Fruit fly (Drosophila melanogaster) whole organism, embryonic: ENCODE results near the gene CG18233.

Experiments
- B-H1 ChIP-seq: fragments of 200-800 bp; sonication (Bioruptor generic); IDR thresholded peaks from 3 replicates; pipeline ENCODE4 v1.3.6; 2022; ENCODE audit warnings: missing biosample characterization, missing genetic modification characterization
- CG11247 ChIP-seq: fragments of 200-800 bp; sonication (Bioruptor generic); IDR thresholded peaks from 2 replicates; pipeline ENCODE4 v1.3.6; 2022; ENCODE audit warnings: missing biosample characterization, missing genetic modification characterization
- CG12659 ChIP-seq: fragments of 200-800 bp; sonication (Bioruptor generic); optimal IDR thresholded peaks from 3 replicates; lab custom pipeline; 2017; ENCODE audit warnings: mild to moderate bottlenecking, missing biosample characterization, missing genetic modification reagents, missing genetic modification characterization
- CG12744 ChIP-seq: fragments of 200-800 bp; sonication (Bioruptor generic); optimal IDR thresholded peaks from 2 replicates; lab custom pipeline; 2016; ENCODE audit warnings: missing biosample characterization, missing genetic modification characterization
- CG13624 ChIP-seq: fragments of 200-800 bp; sonication (Bioruptor generic); optimal IDR thresholded peaks from 2 replicates; lab custom pipeline; 2016; ENCODE audit warnings: missing biosample characterization, missing genetic modification characterization
- CG13775 ChIP-seq: fragments of 200-800 bp; sonication (Bioruptor generic); optimal IDR thresholded peaks from 3 replicates; lab custom pipeline; 2017; ENCODE audit warnings: missing biosample characterization, mild to moderate bottlenecking, missing genetic modification characterization
- CG14014 ChIP-seq: fragments of 200-800 bp; sonication (Bioruptor generic); IDR thresholded peaks from 2 replicates; pipeline ENCODE4 v1.3.6; 2022; ENCODE audit warnings: missing biosample characterization, missing genetic modification characterization
- CG14050 ChIP-seq: fragments of 200-800 bp; sonication (Bioruptor generic); IDR thresholded peaks from 3 replicates; pipeline ENCODE4 v1.3.6; 2022; ENCODE audit warnings: missing biosample characterization, missing genetic modification characterization
- CG1832 ChIP-seq: fragments of 200-800 bp; sonication (Bioruptor generic); optimal IDR thresholded peaks from 2 replicates; lab custom pipeline; 2017; ENCODE audit warnings: missing biosample characterization, mild to moderate bottlenecking, missing genetic modification characterization, inconsistent platforms
- CG2889 ChIP-seq: fragments of 200-800 bp; sonication (Bioruptor generic); IDR thresholded peaks from 3 replicates; pipeline ENCODE4 v1.3.6; 2022; ENCODE audit warnings: missing biosample characterization, missing genetic modification characterization
- CG34376 ChIP-seq: fragments of 200-800 bp; sonication (Bioruptor generic); optimal IDR thresholded peaks from 2 replicates; lab custom pipeline; 2018; ENCODE audit warnings: missing biosample characterization, mild to moderate bottlenecking, missing genetic modification characterization
- CG5953 ChIP-seq: fragments of 200-800 bp; sonication (Bioruptor generic); IDR thresholded peaks from 2 replicates; pipeline ENCODE4 v1.3.6; 2022; ENCODE audit warnings: missing biosample characterization, missing genetic modification characterization
- CG7556 ChIP-seq: fragments of 200-800 bp; sonication (Bioruptor generic); optimal IDR thresholded peaks from 2 replicates; lab custom pipeline; 2017; ENCODE audit warnings: missing biosample characterization, mild to moderate bottlenecking, missing genetic modification characterization
- CG8089 ChIP-seq: fragments of 200-800 bp; sonication (Bioruptor generic); optimal IDR thresholded peaks from 3 replicates; lab custom pipeline; 2016; ENCODE audit warnings: missing biosample characterization, missing genetic modification characterization
- CG8359 ChIP-seq: fragments of 200-800 bp; sonication (Bioruptor generic); optimal IDR thresholded peaks from 2 replicates; lab custom pipeline; 2017; ENCODE audit warnings: missing biosample characterization, mild to moderate bottlenecking, missing genetic modification characterization, borderline replicate concordance
- CG9876 ChIP-seq: fragments of 200-800 bp; sonication (Bioruptor generic); optimal IDR thresholded peaks from 2 replicates; lab custom pipeline; 2016; ENCODE audit warnings: missing biosample characterization, missing genetic modification characterization
- D19A ChIP-seq: fragments of 200-800 bp; optimal IDR thresholded peaks from 3 replicates; lab custom pipeline; 2019; ENCODE audit warnings: missing biosample characterization, mild to moderate bottlenecking, missing genetic modification characterization, moderate library complexity
- Deaf1 ChIP-seq: fragments of 200-800 bp; optimal IDR thresholded peaks from 3 replicates; lab custom pipeline; 2019; ENCODE audit warnings: missing biosample characterization, mild to moderate bottlenecking, missing genetic modification characterization, moderate library complexity
- Dll ChIP-seq: fragments of 200-800 bp; sonication (Bioruptor generic); IDR thresholded peaks from 4 replicates; pipeline ENCODE4 v1.3.6; 2022; ENCODE audit warnings: missing biosample characterization, missing genetic modification characterization; ENCODE audit not compliant: partially characterized antibody
- Dp ChIP-seq: fragments of 200-800 bp; sonication (Bioruptor generic); optimal IDR thresholded peaks from 2 replicates; lab custom pipeline; 2018; ENCODE audit warnings: missing biosample characterization, mild to moderate bottlenecking, missing genetic modification characterization, moderate library complexity
- ERR ChIP-seq: fragments of 200-800 bp; sonication (Bioruptor generic); optimal IDR thresholded peaks from 2 replicates; lab custom pipeline; 2016; ENCODE audit warnings: missing biosample characterization, missing genetic modification characterization
- Eip74EF ChIP-seq, 2 experiments: fragments of 200-800 bp in 1 of 2; fragments of >200 bp in 1 of 2; sonication (Bioruptor generic) in 1 of 2; optimal IDR thresholded peaks; 2 replicates each; lab custom pipeline; 2017 to 2019; ENCODE audit warnings: missing biosample characterization in 2 of 2, missing genetic modification characterization in 2 of 2, mild to moderate bottlenecking in 1 of 2, moderate library complexity in 1 of 2
- Fer1 ChIP-seq: fragments of 200-800 bp; sonication (Bioruptor generic); optimal IDR thresholded peaks from 2 replicates; lab custom pipeline; 2017; ENCODE audit warnings: missing biosample characterization, mild to moderate bottlenecking, missing genetic modification characterization
- H15 ChIP-seq: fragments of 200-800 bp; sonication (Bioruptor generic); IDR thresholded peaks from 3 replicates; pipeline ENCODE4 v1.3.6; 2022; ENCODE audit warnings: missing biosample characterization, missing genetic modification characterization
- Hmx ChIP-seq: fragments of 200-800 bp; sonication (Bioruptor generic); optimal IDR thresholded peaks from 2 replicates; lab custom pipeline; 2016; ENCODE audit warnings: missing biosample characterization, missing genetic modification characterization
- Max ChIP-seq: fragments of 200-800 bp; sonication (Bioruptor generic); optimal IDR thresholded peaks from 2 replicates; lab custom pipeline; 2016; ENCODE audit warnings: missing biosample characterization, mild to moderate bottlenecking, missing genetic modification characterization
- Meics ChIP-seq: fragments of 200-800 bp; sonication (Bioruptor generic); optimal IDR thresholded peaks from 2 replicates; lab custom pipeline; 2017; ENCODE audit warnings: missing biosample characterization, mild to moderate bottlenecking, missing genetic modification characterization
- Rx ChIP-seq: fragments of 200-800 bp; sonication (Bioruptor generic); IDR thresholded peaks from 2 replicates; pipeline ENCODE4 v1.3.6; 2022; ENCODE audit warnings: missing biosample characterization, missing genetic modification characterization
- Taf1 ChIP-seq: fragments of 200-800 bp; sonication (Bioruptor generic); IDR thresholded peaks from 2 replicates; pipeline ENCODE4 v1.3.6; 2022; ENCODE audit warnings: missing biosample characterization, missing genetic modification characterization
- abd-A ChIP-seq: fragments of 200-800 bp; sonication (Bioruptor generic); optimal IDR thresholded peaks from 3 replicates; lab custom pipeline; 2019; ENCODE audit warnings: missing biosample characterization, mild to moderate bottlenecking, missing genetic modification characterization, moderate library complexity
- dpn ChIP-seq, 2 experiments: fragments of 200-800 bp; sonication (Bioruptor generic); optimal IDR thresholded peaks; 3 replicates each; lab custom pipeline; 2016; ENCODE audit warnings: missing biosample characterization in 2 of 2, missing genetic modification characterization in 2 of 2
- fd96Cb ChIP-seq: fragments of 200-800 bp; sonication (Bioruptor generic); optimal IDR thresholded peaks from 2 replicates; lab custom pipeline; 2018; ENCODE audit warnings: missing biosample characterization, mild to moderate bottlenecking, missing genetic modification characterization, moderate library complexity
- fu2 ChIP-seq: fragments of 200-800 bp; sonication (Bioruptor generic); optimal IDR thresholded peaks from 2 replicates; lab custom pipeline; 2016; ENCODE audit warnings: missing biosample characterization, missing genetic modification characterization
- gt ChIP-seq: fragments of 200-800 bp; sonication (Bioruptor generic); IDR thresholded peaks from 2 replicates; pipeline ENCODE4 v1.3.6; 2022; ENCODE audit warnings: missing biosample characterization, missing genetic modification characterization
- her ChIP-seq: fragments of 200-800 bp; sonication (Bioruptor generic); optimal IDR thresholded peaks from 2 replicates; lab custom pipeline; 2016; ENCODE audit warnings: missing biosample characterization, missing genetic modification characterization
- lab ChIP-seq: fragments of 200-800 bp; sonication (Bioruptor generic); optimal IDR thresholded peaks from 3 replicates; lab custom pipeline; 2017; ENCODE audit warnings: missing biosample characterization, missing genetic modification characterization, mild to moderate bottlenecking, moderate library complexity, missing genetic modification reagents
- luna ChIP-seq: fragments of 200-800 bp; sonication (Bioruptor generic); optimal IDR thresholded peaks from 2 replicates; lab custom pipeline; 2016; ENCODE audit warnings: missing biosample characterization, missing genetic modification characterization
- odd ChIP-seq: fragments of 200-800 bp; sonication (Bioruptor generic); optimal IDR thresholded peaks from 2 replicates; lab custom pipeline; 2017; ENCODE audit warnings: missing biosample characterization, mild to moderate bottlenecking, missing genetic modification characterization
- p53 ChIP-seq: fragments of 200-800 bp; sonication (Bioruptor generic); optimal IDR thresholded peaks from 2 replicates; lab custom pipeline; 2016; ENCODE audit warnings: missing biosample characterization, missing genetic modification characterization
- phol ChIP-seq: fragments of 200-800 bp; sonication (Bioruptor generic); optimal IDR thresholded peaks from 3 replicates; lab custom pipeline; 2018; ENCODE audit warnings: missing biosample characterization, mild to moderate bottlenecking, missing genetic modification characterization, moderate library complexity
- psq ChIP-seq: fragments of 200-800 bp; sonication (Bioruptor generic); optimal IDR thresholded peaks from 2 replicates; lab custom pipeline; 2017; ENCODE audit warnings: missing biosample characterization, missing genetic modification characterization
- repo ChIP-seq: fragments of 200-800 bp; sonication (Bioruptor generic); optimal IDR thresholded peaks from 2 replicates; lab custom pipeline; 2016; ENCODE audit warnings: missing biosample characterization, missing genetic modification characterization
- schlank ChIP-seq: fragments of 200-800 bp; sonication (Bioruptor generic); optimal IDR thresholded peaks from 2 replicates; lab custom pipeline; 2018; ENCODE audit warnings: missing biosample characterization, mild to moderate bottlenecking, missing genetic modification characterization
- scrt ChIP-seq: fragments of 200-800 bp; sonication (Bioruptor generic); optimal IDR thresholded peaks from 2 replicates; lab custom pipeline; 2018; ENCODE audit warnings: missing biosample characterization, mild to moderate bottlenecking, missing genetic modification characterization, moderate library complexity
- seq ChIP-seq: fragments of 200-800 bp; sonication (Bioruptor generic); IDR thresholded peaks from 2 replicates; pipeline ENCODE4 v1.3.6; 2022; ENCODE audit warnings: missing biosample characterization, missing genetic modification characterization
- slou ChIP-seq: fragments of 200-800 bp; sonication (Bioruptor generic); optimal IDR thresholded peaks from 3 replicates; lab custom pipeline; 2016; ENCODE audit warnings: missing biosample characterization, missing genetic modification characterization
- ssp ChIP-seq: fragments of 200-800 bp; sonication (Bioruptor generic); IDR thresholded peaks from 2 replicates; pipeline ENCODE4 v1.3.6; 2022; ENCODE audit warnings: missing biosample characterization, missing genetic modification characterization
- tap ChIP-seq: fragments of 200-800 bp; optimal IDR thresholded peaks from 3 replicates; lab custom pipeline; 2019; ENCODE audit warnings: missing biosample characterization, mild to moderate bottlenecking, missing genetic modification characterization, moderate library complexity
- unc-4 ChIP-seq: fragments of 200-800 bp; sonication (Bioruptor generic); IDR thresholded peaks from 2 replicates; pipeline ENCODE4 v1.3.6; 2022; ENCODE audit warnings: missing biosample characterization, missing genetic modification characterization; ENCODE audit not compliant: partially characterized antibody

CG18233 gene

DNA sequence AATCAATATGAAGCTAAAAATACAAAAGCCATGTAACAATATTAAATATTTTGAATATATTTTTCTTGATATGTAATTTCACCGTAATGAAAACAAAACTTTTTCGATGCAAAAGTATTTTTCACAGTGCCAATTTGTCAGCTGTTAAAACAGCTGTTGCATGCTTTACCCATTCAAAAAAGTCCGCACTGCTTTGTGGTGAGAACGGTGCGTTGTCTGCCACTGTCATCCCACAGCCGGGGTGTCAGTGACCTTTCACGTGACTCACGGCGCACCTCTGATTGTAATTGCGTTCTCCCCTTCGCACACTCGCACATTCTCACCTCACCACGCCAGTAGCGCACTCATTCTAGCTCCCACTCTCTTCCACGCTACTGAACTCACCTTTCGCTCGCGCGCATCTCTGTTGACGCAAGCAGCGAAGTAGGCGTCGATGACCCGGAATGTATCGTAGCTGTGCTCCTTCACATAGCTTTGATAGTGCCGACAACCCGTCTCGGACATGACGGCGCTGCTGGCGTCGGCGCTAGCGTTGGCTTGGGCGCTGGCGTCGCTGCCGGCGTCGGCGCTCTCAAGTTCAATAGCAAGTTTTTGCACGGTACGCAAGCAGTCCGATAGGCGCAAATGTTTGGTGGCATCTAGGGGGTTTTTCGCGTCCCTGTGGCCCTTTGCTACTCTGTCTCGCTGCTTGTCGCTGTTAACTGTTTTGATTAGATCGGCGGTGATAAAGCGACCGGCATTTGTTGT, 15.9 kb downstream of the CG18233 start (continued):
- TF ChIP-seq CG8359 (GFP tag; lab: Kevin White, UChicago), result no peak
- no peak for TF ChIP-seq B-H1 (GFP tag; lab: Robert Waterston, UW)
- peak; percentile 35 for TF ChIP-seq Fer1 (GFP tag; lab: Kevin White, UChicago)
- TF ChIP-seq H15, result 0 out of 3 replicates have a peak, but pooled peaks have one; percentile 39
- TF ChIP-seq Rx, result no peak
- peak; percentile 30 for TF ChIP-seq CG9876
- TF ChIP-seq fd96Cb (tag; lab: Kevin White, UChicago), result peak; percentile 33
- no peak for TF ChIP-seq abd-A (tag; lab: Kevin White, UChicago)
- TF ChIP-seq p53 (GFP tag; lab: Kevin White, UChicago), result peak; percentile 39
- TF ChIP-seq CG14050 (GFP tag; lab: Robert Waterston, UW), result no peak
- peak; percentile 46 for TF ChIP-seq lab
- peak; percentile 57 for TF ChIP-seq scrt (GFP tag; lab: Kevin White, UChicago)
- 0 out of 2 replicates have a peak, but pooled peaks have one; percentile 37 for TF ChIP-seq CG11247 (GFP tag; lab: Robert Waterston, UW)
- TF ChIP-seq phol (tag; lab: Kevin White, UChicago), result peak; percentile 47
- no peak for TF ChIP-seq Max
- peak; percentile 55 for TF ChIP-seq ssp (GFP tag; lab: Robert Waterston, UW)
- TF ChIP-seq psq (GFP tag; lab: Kevin White, UChicago), result no peak
- TF ChIP-seq Deaf1 (tag; lab: Kevin White, UChicago), result no peak
- TF ChIP-seq CG2889, result 0 out of 3 replicates have a peak, but pooled peaks have one; percentile 29
- peak; percentile 47 for TF ChIP-seq tap (tag; lab: Kevin White, UChicago)
- TF ChIP-seq Meics (GFP tag; lab: Kevin White, UChicago), result peak; percentile 61
- peak; percentile 82 for TF ChIP-seq Dll
- peak; percentile 21 for TF ChIP-seq fu2 (GFP tag; lab: Kevin White, UChicago)
- no peak for TF ChIP-seq Dp (GFP tag; lab: Kevin White, UChicago)
- TF ChIP-seq CG7556 (GFP tag; lab: Kevin White, UChicago), result peak; percentile 36
- peak; percentile 54 for TF ChIP-seq her
- no peak for TF ChIP-seq gt (GFP tag; lab: Robert Waterston, UW)
- no peak for TF ChIP-seq Hmx (GFP tag; lab: Kevin White, UChicago)
- no peak for TF ChIP-seq CG1832 (GFP tag; lab: Kevin White, UChicago)
- TF ChIP-seq dpn (GFP tag; optimal IDR thresholded peaks at IDR 0.05; lab: Kevin White, UChicago), result peak; percentile 49 to 55
- peak; percentile 70 for TF ChIP-seq CG34376
- TF ChIP-seq odd, result no peak
- peak; percentile 9 for TF ChIP-seq CG12659 (GFP tag; lab: Kevin White, UChicago)
- TF ChIP-seq Eip74EF (GFP tag; optimal IDR thresholded peaks at IDR 0.05; lab: Kevin White, UChicago), result no peak
- TF ChIP-seq D19A (tag; lab: Kevin White, UChicago), result peak; percentile 59
- TF ChIP-seq seq (GFP tag; lab: Robert Waterston, UW), result peak; percentile 53; the same call in 1 of the 2 replicates
- TF ChIP-seq CG8089, result peak; percentile 0
- TF ChIP-seq repo (GFP tag; lab: Kevin White, UChicago), result no peak
- peak; percentile 6 for TF ChIP-seq CG13775 (GFP tag; lab: Kevin White, UChicago)
- no peak for TF ChIP-seq CG12744 (GFP tag; lab: Kevin White, UChicago)
- TF ChIP-seq slou, result no peak
- peak; percentile 69 for TF ChIP-seq CG14014
- TF ChIP-seq schlank (tag; lab: Kevin White, UChicago), result peak; percentile 63
- no peak for TF ChIP-seq CG5953
- peak; percentile 63 for TF ChIP-seq ERR (GFP tag; lab: Kevin White, UChicago)
- TF ChIP-seq unc-4, result peak; percentile 68
- peak; percentile 38 for TF ChIP-seq luna (GFP tag; lab: Kevin White, UChicago)
- TF ChIP-seq Taf1 (GFP tag; lab: Robert Waterston, UW), result no peak
- TF ChIP-seq CG13624 (GFP tag; lab: Kevin White, UChicago), result peak; percentile 36
